Fruit fly (Drosophila melanogaster) whole organism: ENCODE measurements around the gene CG32544.

Experiments used
- EcR ChIP-seq, 2 experiments: fragments of >200 bp; optimal IDR thresholded peaks; 2 replicates each; lab custom pipeline; 2017; ENCODE audit warnings: missing biosample characterization in 2 of 2, missing genetic modification characterization in 2 of 2, missing genetic modification reagents in 2 of 2
- pan ChIP-seq: fragments of >200 bp; optimal IDR thresholded peaks from 2 replicates; lab custom pipeline; 2017
- psq ChIP-seq: fragments of >200 bp; optimal IDR thresholded peaks from 2 replicates; lab custom pipeline; 2017
- usp ChIP-seq: fragments of >200 bp; optimal IDR thresholded peaks from 2 replicates; lab custom pipeline; 2017; ENCODE audit warnings: missing biosample characterization, missing genetic modification characterization, mixed read lengths

DNA sequence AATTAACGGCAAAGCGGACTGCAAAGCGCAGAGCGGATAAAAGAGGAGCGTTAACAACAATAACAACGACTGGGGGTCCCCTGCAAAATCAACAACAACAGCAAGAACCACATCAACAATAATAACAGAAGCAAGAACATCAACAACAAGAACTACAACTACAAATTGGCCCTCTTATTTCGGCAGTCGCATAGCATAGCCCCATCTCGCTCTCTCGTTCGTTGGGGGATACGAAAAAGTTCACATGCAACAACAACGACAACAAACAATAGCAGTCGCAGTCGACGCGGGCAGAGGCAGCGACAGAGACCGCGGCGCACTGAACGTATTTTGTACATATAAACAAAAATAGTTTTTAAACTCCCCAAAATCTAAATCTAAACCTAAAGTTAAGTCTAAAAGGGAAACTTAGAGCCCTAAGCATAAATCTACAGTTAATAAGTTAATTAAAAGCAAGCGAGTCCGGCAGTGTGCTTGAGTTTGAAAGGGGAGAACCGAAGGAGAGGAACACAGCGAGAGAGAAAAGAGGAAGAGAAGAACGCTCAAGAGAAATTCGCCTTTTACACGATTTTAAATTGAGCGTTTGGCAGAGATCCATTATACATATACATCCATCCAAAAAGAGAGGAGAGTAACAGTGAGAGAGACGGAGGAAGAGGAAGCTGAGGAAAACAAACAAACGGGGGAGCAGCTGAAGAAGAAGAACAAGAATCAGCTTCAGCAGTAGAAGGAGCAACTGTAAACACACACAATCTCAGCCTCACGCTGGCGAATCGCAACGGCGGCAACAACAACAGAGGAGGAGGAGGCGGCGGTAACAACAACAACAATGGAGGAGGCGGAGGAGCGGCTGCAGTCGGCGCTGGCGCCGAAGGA is 4.6 kb downstream of the CG32544 start:
- TF ChIP-seq pan (lab: Kevin White, UChicago), result no peak
- no peak for TF ChIP-seq usp (GFP tag; lab: Kevin White, UChicago)
- no peak for TF ChIP-seq EcR (GFP tag; optimal IDR thresholded peaks at IDR 0.05; lab: Kevin White, UChicago)
- no peak for TF ChIP-seq psq
